Worm (Caenorhabditis elegans): Measurements from ENCODE around the gene nspc-5.

ce11 chrX:8509088-8509487 is 29.4 kb upstream of the nspc-5 start:
- no peak for TF ChIP-seq sea-2 (GFP tag; IDR thresholded peaks at IDR 0.05)
- no peak for TF ChIP-seq egrh-3 (GFP tag; IDR thresholded peaks at IDR 0.05)
- TF ChIP-seq rpc-1 (optimal IDR thresholded peaks at IDR 0.05), result no peak
- TF ChIP-seq rpc-1 (tag; optimal IDR thresholded peaks at IDR 0.05), result no peak
- TF ChIP-seq madf-3 (GFP tag; IDR thresholded peaks at IDR 0.05), result no peak
- no peak for TF ChIP-seq ama-1 (optimal IDR thresholded peaks at IDR 0.05)
- TF ChIP-seq ama-1 (GFP tag; optimal IDR thresholded peaks at IDR 0.05), result no peak
- TF ChIP-seq unc-62 (GFP tag; optimal IDR thresholded peaks at IDR 0.05), result no peak
- TF ChIP-seq snpc-1.1 (tag; optimal IDR thresholded peaks at IDR 0.05; ENCODE audit: insufficient read depth), result no peak
- TF ChIP-seq ztf-3 (GFP tag; optimal IDR thresholded peaks at IDR 0.05), result no peak
